Fruit fly (Drosophila melanogaster): ENCODE results near the gene CG32945.

dm6 chr3R:4557862-4558261 is 20.6 kb downstream of the CG32945 start, which contains the start of gene CG34357:
- TF ChIP-seq pan (optimal IDR thresholded peaks at IDR 0.05) (no peak), psq (optimal IDR thresholded peaks at IDR 0.05) (no peak)
